Worm (Caenorhabditis elegans): ENCODE data around the gene cbp-2.

Gene cbp-2

ce11 chrIII:9929525-9929924, 6.6 kb downstream of the cbp-2 start:
- TF ChIP-seq lin-11 (tag; optimal IDR thresholded peaks at IDR 0.05) = no peak
- no peak for TF ChIP-seq ceh-34 (tag; optimal IDR thresholded peaks at IDR 0.05)
- TF ChIP-seq elt-4 (tag; optimal IDR thresholded peaks at IDR 0.05) = no peak
- TF ChIP-seq gmeb-2 (tag; optimal IDR thresholded peaks at IDR 0.05) = no peak
- no peak for TF ChIP-seq mec-3 (tag; optimal IDR thresholded peaks at IDR 0.05; ENCODE audit: borderline replicate concordance)
- TF ChIP-seq ama-1 (optimal IDR thresholded peaks at IDR 0.05) = no peak
- no peak for TF ChIP-seq fkh-10 (GFP tag; optimal IDR thresholded peaks at IDR 0.05)
- TF ChIP-seq T23F11.4 (GFP tag; optimal IDR thresholded peaks at IDR 0.05) = no peak

- no peak for TF ChIP-seq unc-3 (GFP tag; conservative IDR thresholded peaks at IDR 0.05)
- TF ChIP-seq unc-3 (tag; optimal IDR thresholded peaks at IDR 0.05) = no peak
- TF ChIP-seq elt-2 (tag; optimal IDR thresholded peaks at IDR 0.05) = peak; percentile 86
- TF ChIP-seq ttx-3 (tag; optimal IDR thresholded peaks at IDR 0.05) = no peak
- peak; percentile 65 for TF ChIP-seq pqm-1 (tag; optimal IDR thresholded peaks at IDR 0.05)
- no peak for TF ChIP-seq ztf-16 (tag; optimal IDR thresholded peaks at IDR 0.05)
- TF ChIP-seq syd-9 (tag; optimal IDR thresholded peaks at IDR 0.05) = no peak
Observed at ce11 chrIII:9930406-9930805, 7.4 kb downstream of the cbp-2 start.

- no peak for TF ChIP-seq ets-4 (tag; optimal IDR thresholded peaks at IDR 0.05)
- TF ChIP-seq hlh-6 (tag; optimal IDR thresholded peaks at IDR 0.05) = no peak
- TF ChIP-seq gmeb-2 (tag; optimal IDR thresholded peaks at IDR 0.05) = no peak
- no peak for TF ChIP-seq unc-42 (tag; optimal IDR thresholded peaks at IDR 0.05)
Observed at ce11 chrIII:9932091-9932490, 9.1 kb downstream of the cbp-2 start, which contains the start of gene dec-7. TSS of gene dec-7 (plus strand) at chrIII:9932398.

- TF ChIP-seq sox-2 (GFP tag; IDR thresholded peaks at IDR 0.05) (no peak), lin-11 (tag; optimal IDR thresholded peaks at IDR 0.05) (no peak), ceh-48 (tag; optimal IDR thresholded peaks at IDR 0.05) (no peak), unc-86 (tag; optimal IDR thresholded peaks at IDR 0.05) (no peak), pag-3 (tag; optimal IDR thresholded peaks at IDR 0.05; ENCODE audit: borderline replicate concordance) (no peak), ceh-45 (GFP tag; IDR thresholded peaks at IDR 0.05) (no peak), pqm-1 (tag; optimal IDR thresholded peaks at IDR 0.05) (no peak), elt-2 (tag; optimal IDR thresholded peaks at IDR 0.05) (no peak), K09A11.1 (tag; optimal IDR thresholded peaks at IDR 0.05; ENCODE audit: insufficient read depth) (no peak), ceh-14 (tag; optimal IDR thresholded peaks at IDR 0.05) (no peak), eyg-1 (tag; optimal IDR thresholded peaks at IDR 0.05) (no peak), pros-1 (tag; optimal IDR thresholded peaks at IDR 0.05) (no peak), dve-1 (tag; optimal IDR thresholded peaks at IDR 0.05) (no peak), ceh-22 (tag; optimal IDR thresholded peaks at IDR 0.05) (no peak), ceh-31 (tag; optimal IDR thresholded peaks at IDR 0.05) (no peak), ceh-18 (tag; optimal IDR thresholded peaks at IDR 0.05) (no peak), odd-2 (tag; optimal IDR thresholded peaks at IDR 0.05) (no peak), ceh-2 (tag; optimal IDR thresholded peaks at IDR 0.05) (no peak)
Observed at ce11 chrIII:9941020-9941674, 18.2 kb downstream of the cbp-2 start, which contains the start of the genes K03H1.9 and K03H1.12. TSS of gene K03H1.9 (minus strand) at chrIII:9941490. TSS of gene K03H1.12 (plus strand) at chrIII:9941624.

- TF ChIP-seq hlh-6 (tag; optimal IDR thresholded peaks at IDR 0.05) (no peak), T23F11.4 (GFP tag; optimal IDR thresholded peaks at IDR 0.05) (no peak), hlh-8 (tag; optimal IDR thresholded peaks at IDR 0.05) (no peak), dve-1 (tag; optimal IDR thresholded peaks at IDR 0.05) (no peak), mec-3 (tag; optimal IDR thresholded peaks at IDR 0.05; ENCODE audit: borderline replicate concordance) (no peak), pat-9 (tag; optimal IDR thresholded peaks at IDR 0.05) (no peak), ceh-30 (tag; optimal IDR thresholded peaks at IDR 0.05) (no peak), ama-1 (optimal IDR thresholded peaks at IDR 0.05) (no peak), lin-11 (tag; optimal IDR thresholded peaks at IDR 0.05) (no peak)
Observed at ce11 chrIII:9944723-9945122, 21.7 kb downstream of the cbp-2 start, which contains the start of gene gln-2. TSS of gene gln-2 (minus strand) at chrIII:9944823.

Data from whole organism, late embryonic.